Worm (Caenorhabditis elegans): ENCODE measurements around the gene pro-1.

Gene pro-1

DNA sequence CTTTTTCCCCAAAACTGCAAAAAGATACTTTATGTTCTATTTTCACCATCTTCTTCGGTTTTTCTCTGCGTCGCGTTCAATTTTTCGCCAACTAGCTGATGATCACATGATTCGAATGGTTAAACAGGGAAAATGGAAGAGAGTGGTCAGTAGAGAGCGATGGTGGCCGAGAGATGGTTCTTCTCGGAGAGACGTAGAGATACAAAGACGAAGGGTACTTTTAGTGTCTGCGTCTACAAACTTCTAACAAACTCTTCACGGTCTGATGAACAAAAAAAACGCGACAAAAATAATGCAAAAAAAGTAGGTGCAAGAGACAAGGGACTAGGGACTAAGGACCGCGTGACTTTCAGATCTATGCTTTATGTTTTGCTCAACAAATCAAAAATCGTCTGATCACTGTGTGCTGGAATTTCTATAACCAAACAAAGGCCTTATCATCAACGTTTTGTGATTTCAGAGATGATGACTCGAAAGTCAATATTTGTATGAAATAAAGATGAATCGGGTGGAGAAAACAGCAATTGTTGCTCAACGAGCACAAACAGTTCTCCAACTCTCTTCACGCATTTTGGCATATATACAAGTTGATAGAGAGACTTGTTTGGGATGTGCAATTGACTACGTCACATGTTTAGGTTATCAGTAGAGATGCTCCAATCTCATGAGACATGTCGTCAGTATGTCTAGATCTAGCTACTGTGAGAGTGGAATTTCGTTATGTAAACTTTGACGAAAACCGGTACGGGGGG lies 10.4 kb upstream of the pro-1 start:
- TF ChIP-seq ama-1 (optimal IDR thresholded peaks at IDR 0.05) (no peak), fkh-10 (GFP tag; optimal IDR thresholded peaks at IDR 0.05) (no peak), ref-2 (tag; optimal IDR thresholded peaks at IDR 0.05) (peak; percentile 67), tbx-2 (tag; optimal IDR thresholded peaks at IDR 0.05) (peak; percentile 64), F13H6.1 (tag; optimal IDR thresholded peaks at IDR 0.05) (peak; percentile 2), hlh-30 (tag; optimal IDR thresholded peaks at IDR 0.05; ENCODE audit: insufficient read depth) (peak; percentile 96), pax-1 (tag; optimal IDR thresholded peaks at IDR 0.05) (peak; percentile 95), sox-2 (GFP tag; IDR thresholded peaks at IDR 0.05) (no peak), nfya-1 (tag; optimal IDR thresholded peaks at IDR 0.05) (peak; percentile 76), unc-55 (GFP tag; optimal IDR thresholded peaks at IDR 0.05) (peak; percentile 82), C08G9.2 (tag; optimal IDR thresholded peaks at IDR 0.05) (no peak), pat-9 (tag; optimal IDR thresholded peaks at IDR 0.05) (no peak), ceh-18 (tag; optimal IDR thresholded peaks at IDR 0.05) (peak; percentile 34), pros-1 (tag; optimal IDR thresholded peaks at IDR 0.05) (peak; percentile 65), ceh-31 (tag; optimal IDR thresholded peaks at IDR 0.05) (peak; percentile 75)

DNA sequence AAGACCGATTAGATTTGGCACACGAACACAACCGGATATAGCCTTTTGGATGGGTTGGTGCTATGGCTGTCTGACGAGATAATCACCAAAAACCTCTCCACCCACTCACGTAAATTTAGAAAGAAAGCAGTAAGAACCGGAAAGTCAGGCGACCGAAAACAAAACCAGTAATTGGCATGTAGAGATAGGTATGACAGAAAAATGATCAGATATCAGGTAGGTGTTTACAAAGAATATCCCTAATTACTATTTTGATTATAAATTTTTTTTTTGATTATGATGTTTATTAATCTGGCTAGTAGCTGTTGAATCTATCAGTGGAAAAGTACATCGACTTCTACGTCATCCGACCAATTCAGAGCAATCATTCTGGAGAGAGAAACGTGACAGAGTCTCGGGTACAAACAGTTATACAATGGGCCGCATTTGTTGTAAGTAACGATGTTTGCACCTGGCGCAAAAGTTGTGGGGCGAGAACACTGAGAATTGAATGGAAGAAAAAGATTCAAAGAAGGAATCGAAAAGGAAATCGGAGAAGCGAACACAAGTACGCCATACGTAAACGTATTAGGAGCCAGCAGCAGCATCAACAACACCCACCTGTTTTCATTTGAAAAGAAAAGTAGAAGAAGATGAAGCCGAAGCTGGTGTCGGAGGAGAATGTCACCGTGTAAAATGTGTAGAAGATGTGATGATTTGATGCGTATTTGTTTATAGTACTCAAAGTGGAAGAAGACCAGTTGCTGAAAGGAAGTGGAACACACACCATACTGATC lies 9.3 kb upstream of the pro-1 start:
- TF ChIP-seq npax-4 (tag; optimal IDR thresholded peaks at IDR 0.05) (no peak), eyg-1 (tag; optimal IDR thresholded peaks at IDR 0.05) (no peak), gmeb-2 (tag; optimal IDR thresholded peaks at IDR 0.05) (no peak)

DNA sequence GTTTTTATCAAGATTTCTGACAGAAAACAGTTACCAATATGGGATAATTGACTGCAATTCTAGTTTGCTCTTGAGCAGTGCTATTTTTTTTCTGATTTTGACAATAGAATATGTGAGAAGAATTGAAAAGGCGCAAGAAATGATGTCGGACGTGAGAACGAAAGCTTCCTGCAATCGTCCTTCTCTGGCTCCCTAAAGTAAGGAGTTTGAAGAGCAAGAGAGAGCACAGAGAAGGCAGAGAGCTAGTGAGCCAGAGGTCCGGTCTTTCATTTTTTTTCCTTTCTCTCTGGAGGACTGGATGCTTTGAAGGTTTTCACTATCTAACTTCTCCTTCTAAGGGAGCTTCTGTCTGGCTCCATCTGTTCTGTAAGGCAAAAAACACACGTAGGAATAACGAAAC lies 8.4 kb upstream of the pro-1 start:
- no peak for TF ChIP-seq K09A11.1 (tag; optimal IDR thresholded peaks at IDR 0.05; ENCODE audit: insufficient read depth)
- TF ChIP-seq T23F11.4 (GFP tag; optimal IDR thresholded peaks at IDR 0.05) = no peak
- no peak for TF ChIP-seq hlh-13 (GFP tag; optimal IDR thresholded peaks at IDR 0.05)
- TF ChIP-seq ztf-16 (tag; optimal IDR thresholded peaks at IDR 0.05) = no peak
- no peak for TF ChIP-seq elt-4 (tag; optimal IDR thresholded peaks at IDR 0.05)
- no peak for TF ChIP-seq ceh-24 (tag; optimal IDR thresholded peaks at IDR 0.05)
- no peak for TF ChIP-seq mec-3 (tag; optimal IDR thresholded peaks at IDR 0.05; ENCODE audit: borderline replicate concordance)
- TF ChIP-seq ceh-22 (tag; optimal IDR thresholded peaks at IDR 0.05) = no peak
- no peak for TF ChIP-seq hlh-30 (tag; optimal IDR thresholded peaks at IDR 0.05; ENCODE audit: insufficient read depth)
- no peak for TF ChIP-seq fax-1 (tag; optimal IDR thresholded peaks at IDR 0.05)
- no peak for TF ChIP-seq pha-4 (tag; optimal IDR thresholded peaks at IDR 0.05)
- no peak for TF ChIP-seq Y22D7AL.16 (tag; optimal IDR thresholded peaks at IDR 0.05)
- no peak for TF ChIP-seq ets-4 (tag; optimal IDR thresholded peaks at IDR 0.05)
- TF ChIP-seq tbx-7 (tag; optimal IDR thresholded peaks at IDR 0.05) = no peak
- TF ChIP-seq pat-9 (tag; optimal IDR thresholded peaks at IDR 0.05) = no peak
- TF ChIP-seq ttx-3 (tag; optimal IDR thresholded peaks at IDR 0.05) = no peak

DNA sequence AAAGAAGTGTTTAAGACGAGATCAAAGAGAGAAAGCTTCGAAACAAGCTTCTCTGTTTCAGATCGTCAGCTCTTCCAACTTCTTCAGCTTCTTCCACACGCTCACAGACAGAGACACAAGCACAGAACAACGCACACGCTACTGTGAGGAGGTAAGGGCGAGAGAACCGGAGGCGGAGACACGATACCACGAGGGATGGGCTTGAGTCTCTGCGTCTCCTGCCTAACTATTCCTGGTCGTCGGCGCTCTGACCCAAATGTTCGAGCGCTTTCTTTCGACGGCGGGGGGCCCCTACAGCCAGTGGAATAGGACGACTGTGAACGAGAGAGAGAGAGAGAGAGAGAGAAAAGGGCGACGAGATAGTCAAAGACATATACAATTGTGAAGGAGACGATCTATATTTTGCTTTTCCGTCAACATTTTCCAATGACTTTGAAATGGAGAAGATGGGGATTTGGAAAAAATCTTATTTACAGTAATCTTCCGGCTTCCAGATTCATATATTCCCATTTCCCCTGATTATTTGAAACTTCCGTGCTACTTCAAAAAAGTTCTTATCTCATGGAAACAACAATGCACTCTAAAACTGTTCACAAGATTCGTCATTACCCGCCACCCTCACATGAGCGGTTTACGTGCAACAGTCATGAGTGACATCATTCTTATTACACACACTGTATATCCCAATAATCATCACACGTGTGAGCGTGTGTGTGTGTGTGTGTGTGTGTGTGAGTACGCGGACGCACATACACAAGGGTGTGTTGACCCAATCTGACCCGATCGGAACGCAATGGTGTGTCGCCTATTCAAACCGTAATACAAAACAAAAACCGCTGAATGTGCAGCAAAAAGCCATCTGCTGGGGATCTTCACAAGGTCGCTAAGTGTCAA lies 7.2 kb upstream of the pro-1 start:
- TF ChIP-seq hlh-13 (GFP tag; optimal IDR thresholded peaks at IDR 0.05) (no peak), ceh-14 (tag; optimal IDR thresholded peaks at IDR 0.05) (peak; percentile 61), odd-2 (tag; optimal IDR thresholded peaks at IDR 0.05) (no peak), nhr-232 (tag; optimal IDR thresholded peaks at IDR 0.05) (no peak), F13H6.1 (tag; optimal IDR thresholded peaks at IDR 0.05) (peak; percentile 31), ceh-6 (GFP tag; optimal IDR thresholded peaks at IDR 0.05) (no peak), hlh-30 (tag; optimal IDR thresholded peaks at IDR 0.05; ENCODE audit: insufficient read depth) (peak; percentile 96), pros-1 (tag; optimal IDR thresholded peaks at IDR 0.05) (peak; percentile 73), pax-1 (tag; optimal IDR thresholded peaks at IDR 0.05) (peak; percentile 42), pqm-1 (tag; optimal IDR thresholded peaks at IDR 0.05) (peak; percentile 32), elt-2 (tag; optimal IDR thresholded peaks at IDR 0.05) (no peak), elt-4 (tag; optimal IDR thresholded peaks at IDR 0.05) (no peak), npax-4 (tag; optimal IDR thresholded peaks at IDR 0.05) (no peak), pha-2 (tag; optimal IDR thresholded peaks at IDR 0.05) (peak; percentile 42), sdc-2 (tag; optimal IDR thresholded peaks at IDR 0.05) (peak; percentile 30), ceh-30 (tag; optimal IDR thresholded peaks at IDR 0.05) (no peak), syd-9 (tag; optimal IDR thresholded peaks at IDR 0.05) (peak; percentile 25), rnt-1 (tag; optimal IDR thresholded peaks at IDR 0.05) (peak; percentile 67), ceh-18 (tag; optimal IDR thresholded peaks at IDR 0.05) (peak; percentile 88), sox-2 (GFP tag; IDR thresholded peaks at IDR 0.05) (no peak)
